Worm (Caenorhabditis elegans) whole organism, L1 larva: ENCODE measurements around the gene srlf-27.

Experiments used
- C04F5.9 ChIP-seq: sonication (generic microtip); optimal IDR thresholded peaks from 2 replicates; lab custom pipeline; 2016; ENCODE audit warnings: missing genetic modification characterization, missing compliant biosample characterization
- F16B12.6 ChIP-seq: fragments of 150-350 bp; optimal IDR thresholded peaks from 2 replicates; lab custom pipeline; 2014; ENCODE audit warnings: missing biosample characterization, missing genetic modification characterization
- alr-1 ChIP-seq: fragments of 200-800 bp; sonication (Bioruptor generic); optimal IDR thresholded peaks from 2 replicates; lab custom pipeline; 2018; ENCODE audit warnings: borderline replicate concordance, mild to moderate bottlenecking, missing genetic modification characterization, missing compliant biosample characterization
- ceh-63 ChIP-seq: fragments of 200-800 bp; sonication (Bioruptor generic); optimal IDR thresholded peaks from 2 replicates; lab custom pipeline; 2018; ENCODE audit warnings: mild to moderate bottlenecking, missing genetic modification characterization, missing compliant biosample characterization
- ceh-90 ChIP-seq: sonication (generic microtip); optimal IDR thresholded peaks from 2 replicates; lab custom pipeline; 2016; ENCODE audit warnings: missing genetic modification characterization, missing compliant biosample characterization
- dsc-1 ChIP-seq: sonication (generic microtip); optimal IDR thresholded peaks from 2 replicates; lab custom pipeline; 2016; ENCODE audit warnings: mild to moderate bottlenecking, missing genetic modification characterization, missing compliant biosample characterization
- efl-1 ChIP-seq, 4 experiments: fragments of 150-350 bp; optimal IDR thresholded peaks in 3 of 4; peaks in 1 of 4; 1 replicate in 1 of 4; 2 replicates in 3 of 4; lab custom pipeline; 2014; ENCODE audit warnings: missing biosample characterization in 2 of 4, missing genetic modification characterization in 2 of 4, missing genetic modification reagents in 2 of 4
- elt-2 ChIP-seq: sonication (generic microtip); optimal IDR thresholded peaks from 2 replicates; lab custom pipeline; 2016; ENCODE audit warnings: missing genetic modification characterization, mild to moderate bottlenecking, inconsistent platforms, missing compliant biosample characterization, missing genetic modification reagents
- fkh-10 ChIP-seq: sonication (generic microtip); optimal IDR thresholded peaks from 2 replicates; lab custom pipeline; 2017; ENCODE audit warnings: missing biosample characterization, missing genetic modification reagents, missing genetic modification characterization
- fkh-4 ChIP-seq: sonication (generic microtip); optimal IDR thresholded peaks from 2 replicates; lab custom pipeline; 2016; ENCODE audit warnings: missing compliant biosample characterization, missing genetic modification characterization, borderline replicate concordance
- fkh-8 ChIP-seq: sonication (generic microtip); optimal IDR thresholded peaks from 2 replicates; lab custom pipeline; 2016; ENCODE audit warnings: mild to moderate bottlenecking, missing genetic modification characterization, missing compliant biosample characterization
- grh-1 ChIP-seq: fragments of 200-800 bp; sonication (Bioruptor generic); IDR thresholded peaks from 2 replicates; pipeline ENCODE4 v1.3.6; 2022; ENCODE audit warnings: missing genetic modification reagents, missing genetic modification characterization, missing compliant biosample characterization
- hlh-17 ChIP-seq: fragments of 200-800 bp; sonication (Bioruptor generic); optimal IDR thresholded peaks from 2 replicates; lab custom pipeline; 2018; ENCODE audit warnings: missing genetic modification characterization, mild to moderate bottlenecking, missing compliant biosample characterization, moderate library complexity, borderline replicate concordance
- hlh-4 ChIP-seq: sonication (generic microtip); optimal IDR thresholded peaks from 2 replicates; lab custom pipeline; 2016; ENCODE audit warnings: mild to moderate bottlenecking, missing genetic modification characterization, missing compliant biosample characterization
- hpl-2 ChIP-seq: fragments of 150-350 bp; optimal IDR thresholded peaks from 2 replicates; lab custom pipeline; 2014; ENCODE audit warnings: missing biosample characterization, missing genetic modification reagents, missing genetic modification characterization
- isw-1 ChIP-seq: fragments of 200-800 bp; sonication (Bioruptor generic); IDR thresholded peaks from 2 replicates; pipeline ENCODE4 v1.3.6; 2022; ENCODE audit warnings: missing genetic modification characterization, missing compliant biosample characterization
- lin-14 ChIP-seq: fragments of 200-800 bp; sonication (Bioruptor generic); optimal IDR thresholded peaks from 2 replicates; lab custom pipeline; 2018; ENCODE audit warnings: mild to moderate bottlenecking, missing genetic modification characterization, moderate library complexity, missing compliant biosample characterization
- lin-15B ChIP-seq: fragments of 150-350 bp; sonication (generic microtip); optimal IDR thresholded peaks from 3 replicates; lab custom pipeline; 2014; ENCODE audit warnings: missing biosample characterization, missing genetic modification characterization
- lir-3 ChIP-seq: sonication (generic microtip); optimal IDR thresholded peaks from 2 replicates; lab custom pipeline; 2016; ENCODE audit warnings: mild to moderate bottlenecking, missing genetic modification characterization, moderate library complexity, missing compliant biosample characterization; ENCODE audit not compliant: poor library complexity
- lsy-2 ChIP-seq, 2 experiments: fragments of 150-350 bp; optimal IDR thresholded peaks; 2 replicates each; lab custom pipeline; 2014; ENCODE audit warnings: missing biosample characterization in 2 of 2, missing genetic modification characterization in 2 of 2
- mef-2 ChIP-seq: fragments of 150-350 bp; optimal IDR thresholded peaks from 2 replicates; lab custom pipeline; 2014; ENCODE audit warnings: missing biosample characterization, missing genetic modification characterization
- mep-1 ChIP-seq: fragments of 150-350 bp; optimal IDR thresholded peaks from 2 replicates; lab custom pipeline; 2014; ENCODE audit warnings: missing biosample characterization, missing genetic modification characterization
- nhr-19 ChIP-seq: fragments of 200-800 bp; sonication (Bioruptor generic); conservative IDR thresholded peaks from 2 replicates; pipeline ENCODE4 v1.3.6; 2022; ENCODE audit warnings: missing genetic modification characterization, missing compliant biosample characterization
- nhr-20 ChIP-seq: sonication (generic microtip); optimal IDR thresholded peaks from 2 replicates; lab custom pipeline; 2016; ENCODE audit warnings: mild to moderate bottlenecking, missing genetic modification characterization, missing compliant biosample characterization
- nhr-47 ChIP-seq: sonication (generic microtip); optimal IDR thresholded peaks from 2 replicates; lab custom pipeline; 2016; ENCODE audit warnings: mild to moderate bottlenecking, missing genetic modification characterization, moderate library complexity, missing compliant biosample characterization
- nhr-71 ChIP-seq: sonication (generic microtip); optimal IDR thresholded peaks from 2 replicates; lab custom pipeline; 2016; ENCODE audit warnings: mild to moderate bottlenecking, missing genetic modification characterization, moderate library complexity, missing compliant biosample characterization
- nhr-85 ChIP-seq: sonication (generic microtip); peaks from one replicate; lab custom pipeline; 2016; ENCODE audit warnings: missing genetic modification characterization, inconsistent platforms, missing compliant biosample characterization
- skn-1 ChIP-seq: fragments of 150-350 bp; optimal IDR thresholded peaks from 2 replicates; lab custom pipeline; 2014; ENCODE audit warnings: missing biosample characterization, missing genetic modification characterization
- snu-23 ChIP-seq: sonication (generic microtip); optimal IDR thresholded peaks from 2 replicates; lab custom pipeline; 2016; ENCODE audit warnings: missing genetic modification characterization, missing compliant biosample characterization
- sox-4 ChIP-seq: sonication (generic microtip); optimal IDR thresholded peaks from 2 replicates; lab custom pipeline; 2016; ENCODE audit warnings: missing genetic modification characterization, missing compliant biosample characterization
- sup-37 ChIP-seq: fragments of 200-800 bp; sonication (Bioruptor generic); optimal IDR thresholded peaks from 2 replicates; lab custom pipeline; 2018; ENCODE audit warnings: mild to moderate bottlenecking, missing genetic modification characterization, missing compliant biosample characterization
- swsn-7 ChIP-seq: sonication (generic microtip); optimal IDR thresholded peaks from 2 replicates; lab custom pipeline; 2016; ENCODE audit warnings: missing genetic modification characterization, missing compliant biosample characterization
- unc-130 ChIP-seq: fragments of 150-350 bp; optimal IDR thresholded peaks from 2 replicates; lab custom pipeline; 2017; ENCODE audit warnings: missing biosample characterization, missing genetic modification characterization, inconsistent platforms
- unc-30 ChIP-seq: sonication (generic microtip); optimal IDR thresholded peaks from 2 replicates; lab custom pipeline; 2017; ENCODE audit warnings: missing biosample characterization, missing genetic modification characterization
- unc-86 ChIP-seq: sonication (generic microtip); optimal IDR thresholded peaks from 2 replicates; lab custom pipeline; 2016; ENCODE audit warnings: missing genetic modification characterization, missing compliant biosample characterization
- unc-98 ChIP-seq: fragments of 200-800 bp; sonication (Bioruptor generic); IDR thresholded peaks from 2 replicates; pipeline ENCODE4 v1.3.6; 2022; ENCODE audit warnings: missing genetic modification characterization, missing compliant biosample characterization
- zip-4 ChIP-seq: fragments of 200-800 bp; sonication (Bioruptor generic); optimal IDR thresholded peaks from 2 replicates; lab custom pipeline; 2018; ENCODE audit warnings: mild to moderate bottlenecking, missing genetic modification characterization, moderate library complexity, missing compliant biosample characterization

srlf-27 gene

DNA sequence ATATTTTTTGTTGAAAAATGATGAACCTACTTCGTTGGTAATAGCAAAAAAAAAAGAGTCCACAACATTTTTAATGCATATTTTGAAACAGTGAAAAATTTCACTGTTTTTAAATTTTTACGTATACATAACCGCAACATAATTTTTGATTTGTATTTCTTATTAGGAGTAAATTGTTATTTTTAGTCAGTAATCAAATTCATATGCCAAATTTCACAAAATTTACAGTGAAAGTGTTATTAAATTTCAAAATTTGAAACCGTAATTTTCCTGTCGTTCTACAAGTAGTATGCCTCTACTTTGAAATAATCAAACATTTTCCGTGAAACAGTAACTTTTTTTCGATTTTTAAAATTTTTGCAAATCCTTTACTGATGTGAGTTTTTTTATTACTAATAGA is 19.5 kb upstream of the srlf-27 start:
- TF ChIP-seq nhr-71 (tag; lab: Kevin White, UChicago) = no peak
- TF ChIP-seq ceh-90 (tag; lab: Kevin White, UChicago) = no peak
- TF ChIP-seq C04F5.9 (tag; lab: Kevin White, UChicago) = no peak
- no peak for TF ChIP-seq nhr-85 (tag; lab: Kevin White, UChicago)
- no peak for TF ChIP-seq swsn-7 (tag; lab: Kevin White, UChicago)
- TF ChIP-seq hpl-2 (GFP tag; lab: Kevin White, UChicago) = no peak
- no peak for TF ChIP-seq mef-2 (tag; lab: Kevin White, UChicago)
- no peak for TF ChIP-seq lir-3 (tag; lab: Kevin White, UChicago)
- TF ChIP-seq snu-23 (GFP tag; lab: Kevin White, UChicago) = no peak
- TF ChIP-seq sup-37 (GFP tag; lab: Kevin White, UChicago) = no peak
- TF ChIP-seq hlh-4 = no peak
- no peak for TF ChIP-seq fkh-10 (GFP tag; lab: Kevin White, UChicago)
- TF ChIP-seq dsc-1 (tag; lab: Kevin White, UChicago) = no peak
- no peak for TF ChIP-seq unc-98 (GFP tag; lab: Robert Waterston, UW)
- no peak for TF ChIP-seq isw-1 (GFP tag; lab: Robert Waterston, UW)
- TF ChIP-seq, all 84 proteins: peak for 0

DNA sequence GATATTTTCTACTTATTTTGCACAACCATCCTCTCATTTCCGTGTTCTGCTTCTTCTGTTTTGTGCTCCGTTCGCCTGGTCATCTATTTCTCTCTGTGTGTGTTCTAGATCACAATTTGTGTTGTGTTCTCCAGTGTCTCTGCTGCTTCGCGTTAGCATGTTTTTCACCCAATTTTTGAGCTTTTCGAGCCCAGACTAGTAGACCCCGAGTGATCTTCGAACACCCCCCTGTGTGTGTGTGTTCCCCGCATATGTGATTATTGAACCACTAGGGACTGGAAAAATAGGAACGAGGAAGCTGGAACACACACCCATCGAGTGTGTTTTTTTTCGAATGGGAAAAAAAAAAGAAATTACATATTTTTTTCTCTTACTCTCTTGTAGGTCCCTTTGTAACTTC is 19.0 kb upstream of the srlf-27 start:
- TF ChIP-seq grh-1 (GFP tag; lab: Robert Waterston, UW) = peak; percentile 15; the same call in 1 of the 2 replicates
- TF ChIP-seq efl-1 (optimal IDR thresholded peaks at IDR 0.05; lab: Kevin White, UChicago) = no peak
- peak in 1 of 2 experiments; percentile 85 for TF ChIP-seq efl-1 (GFP tag; optimal IDR thresholded peaks at IDR 0.05 in 1 of 2; lab: Kevin White, UChicago)
- TF ChIP-seq F16B12.6 (tag; lab: Kevin White, UChicago) = no peak
- TF ChIP-seq lin-15B = no peak
- TF ChIP-seq zip-4 (GFP tag; lab: Kevin White, UChicago) = no peak

DNA sequence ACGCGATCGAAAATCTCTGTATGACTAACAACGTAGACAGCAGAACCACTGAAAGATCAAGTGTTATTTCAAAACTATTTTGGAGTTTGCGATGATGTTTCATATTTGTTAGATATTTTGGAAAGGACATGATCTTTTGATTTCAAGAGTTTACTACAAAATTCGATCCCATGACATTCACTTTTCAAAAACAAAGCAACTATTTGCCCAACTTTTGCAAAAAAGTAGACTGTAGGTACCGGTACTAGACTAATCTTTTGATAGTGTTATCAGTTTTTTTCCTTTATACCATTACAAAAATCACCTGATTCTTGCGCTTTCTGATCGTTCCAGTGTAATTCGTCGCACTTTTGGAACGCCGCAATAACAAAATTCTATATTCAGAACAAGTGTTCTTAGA is 17.5 kb upstream of the srlf-27 start:
- TF ChIP-seq sup-37 (GFP tag; lab: Kevin White, UChicago) (no peak), nhr-19 (GFP tag; lab: Robert Waterston, UW) (no peak), hlh-4 (no peak), elt-2 (tag; lab: Kevin White, UChicago) (peak; percentile 36), unc-86 (no peak), mep-1 (tag; lab: Kevin White, UChicago) (no peak), unc-130 (tag; lab: Kevin White, UChicago) (no peak), isw-1 (GFP tag; lab: Robert Waterston, UW) (no peak), nhr-85 (tag; lab: Kevin White, UChicago) (peak; percentile 79), lsy-2 (tag; optimal IDR thresholded peaks at IDR 0.05; lab: Kevin White, UChicago) (no peak), fkh-4 (tag; lab: Kevin White, UChicago) (no peak), swsn-7 (tag; lab: Kevin White, UChicago) (no peak), hlh-17 (GFP tag; lab: Kevin White, UChicago) (no peak), C04F5.9 (tag; lab: Kevin White, UChicago) (no peak), unc-30 (no peak), lin-14 (no peak), dsc-1 (tag; lab: Kevin White, UChicago) (no peak), nhr-20 (tag; lab: Kevin White, UChicago) (peak; percentile 55), ceh-63 (GFP tag; lab: Kevin White, UChicago) (no peak), nhr-47 (tag; lab: Kevin White, UChicago) (no peak), alr-1 (tag; lab: Kevin White, UChicago) (no peak), hpl-2 (GFP tag; lab: Kevin White, UChicago) (no peak), skn-1 (no peak), snu-23 (GFP tag; lab: Kevin White, UChicago) (no peak), sox-4 (tag; lab: Kevin White, UChicago) (no peak), fkh-8 (no peak)
- TF ChIP-seq, all 84 proteins: peak for 3
